Worm (Caenorhabditis elegans) whole organism, L2 larva: ENCODE data around the gene cest-13.
A peak's percentile ranks its signal among the peaks of the same experiment; 100 is the strongest.

Source experiments
- C34F6.9 ChIP-seq: fragments of 150-350 bp; optimal IDR thresholded peaks from 2 replicates; lab custom pipeline; 2014; ENCODE audit warnings: missing biosample characterization, missing genetic modification characterization
- R02D3.7 ChIP-seq: fragments of 150-350 bp; optimal IDR thresholded peaks from 2 replicates; lab custom pipeline; 2014; ENCODE audit warnings: missing biosample characterization, missing genetic modification characterization
- Y55F3AM.14 ChIP-seq: fragments of 200-800 bp; sonication (Bioruptor generic); optimal IDR thresholded peaks from 2 replicates; lab custom pipeline; 2018; ENCODE audit warnings: mild to moderate bottlenecking, missing genetic modification characterization, missing compliant biosample characterization
- ZK546.5 ChIP-seq: sonication (generic microtip); optimal IDR thresholded peaks from 2 replicates; lab custom pipeline; 2017; ENCODE audit warnings: missing biosample characterization, missing genetic modification characterization
- aly-2 ChIP-seq: fragments of 150-350 bp; optimal IDR thresholded peaks from 2 replicates; lab custom pipeline; 2014; ENCODE audit warnings: missing biosample characterization, missing genetic modification characterization
- ama-1 ChIP-seq: fragments of 150-350 bp; optimal IDR thresholded peaks from 2 replicates; lab custom pipeline; 2018; ENCODE audit warnings: inconsistent platforms
- blmp-1 ChIP-seq: sonication (generic microtip); optimal IDR thresholded peaks from 2 replicates; lab custom pipeline; 2017; ENCODE audit warnings: missing genetic modification characterization, mild to moderate bottlenecking, missing compliant biosample characterization, antibody characterized with exemption, moderate library complexity; ENCODE audit not compliant: insufficient read depth
- ceh-16 ChIP-seq: fragments of 150-350 bp; optimal IDR thresholded peaks from 2 replicates; lab custom pipeline; 2014; ENCODE audit warnings: missing biosample characterization, missing genetic modification characterization
- crh-2 ChIP-seq: sonication (generic microtip); optimal IDR thresholded peaks from 2 replicates; lab custom pipeline; 2017; ENCODE audit warnings: missing biosample characterization, missing genetic modification characterization
- egl-27 ChIP-seq: sonication (generic microtip); optimal IDR thresholded peaks from 3 replicates; lab custom pipeline; 2017; ENCODE audit warnings: missing biosample characterization, missing genetic modification reagents, missing genetic modification characterization
- elt-1 ChIP-seq: fragments of 150-350 bp; optimal IDR thresholded peaks from 2 replicates; lab custom pipeline; 2014; ENCODE audit warnings: missing biosample characterization, missing genetic modification characterization
- fos-1 ChIP-seq: fragments of 150-350 bp; optimal IDR thresholded peaks from 2 replicates; lab custom pipeline; 2014; ENCODE audit warnings: missing biosample characterization, missing genetic modification characterization
- lin-11 ChIP-seq: fragments of 150-350 bp; sonication (generic microtip); optimal IDR thresholded peaks from 2 replicates; lab custom pipeline; 2014; ENCODE audit warnings: missing biosample characterization, missing genetic modification characterization, inconsistent platforms, mixed read lengths
- lin-13 ChIP-seq: fragments of 150-350 bp; optimal IDR thresholded peaks from 2 replicates; lab custom pipeline; 2014; ENCODE audit warnings: missing biosample characterization, missing genetic modification reagents, missing genetic modification characterization
- lin-39 ChIP-seq: fragments of 150-350 bp; optimal IDR thresholded peaks from 2 replicates; lab custom pipeline; 2014; ENCODE audit warnings: missing biosample characterization, missing genetic modification reagents, missing genetic modification characterization
- lsy-2 ChIP-seq, 2 experiments: fragments of 150-350 bp in 1 of 2; sonication (generic microtip) in 1 of 2; optimal IDR thresholded peaks; 2 replicates each; lab custom pipeline; 2014 to 2017; ENCODE audit warnings: missing biosample characterization in 2 of 2, missing genetic modification characterization in 2 of 2
- mab-5 ChIP-seq: fragments of 150-350 bp; optimal IDR thresholded peaks from 2 replicates; lab custom pipeline; 2014; ENCODE audit warnings: missing biosample characterization, missing genetic modification characterization
- mbf-1 ChIP-seq: sonication (generic microtip); optimal IDR thresholded peaks from 2 replicates; lab custom pipeline; 2017; ENCODE audit warnings: missing biosample characterization, missing genetic modification characterization
- mdl-1 ChIP-seq, 2 experiments: fragments of 150-350 bp in 1 of 2; sonication (generic microtip) in 1 of 2; optimal IDR thresholded peaks; 2 replicates each; lab custom pipeline; 2017; ENCODE audit warnings: missing biosample characterization in 2 of 2, missing genetic modification characterization in 2 of 2
- nhr-10 ChIP-seq: sonication (generic microtip); optimal IDR thresholded peaks from 2 replicates; lab custom pipeline; 2017; ENCODE audit warnings: missing biosample characterization, missing genetic modification characterization
- nhr-11 ChIP-seq: fragments of 150-350 bp; optimal IDR thresholded peaks from 2 replicates; lab custom pipeline; 2014; ENCODE audit warnings: missing biosample characterization, missing genetic modification characterization
- nhr-129 ChIP-seq: fragments of 150-350 bp; optimal IDR thresholded peaks from 2 replicates; lab custom pipeline; 2014; ENCODE audit warnings: missing biosample characterization, missing genetic modification characterization
- nhr-21 ChIP-seq: fragments of 150-350 bp; optimal IDR thresholded peaks from 2 replicates; lab custom pipeline; 2014; ENCODE audit warnings: missing biosample characterization, missing genetic modification characterization
- nhr-237 ChIP-seq: fragments of 150-350 bp; optimal IDR thresholded peaks from 2 replicates; lab custom pipeline; 2014; ENCODE audit warnings: missing biosample characterization, missing genetic modification characterization
- nhr-25 ChIP-seq: fragments of 150-350 bp; sonication (generic microtip); optimal IDR thresholded peaks from 3 replicates; lab custom pipeline; 2014; ENCODE audit warnings: missing biosample characterization, missing genetic modification characterization
- nhr-6 ChIP-seq: fragments of 150-350 bp; optimal IDR thresholded peaks from 2 replicates; lab custom pipeline; 2014; ENCODE audit warnings: missing biosample characterization, missing genetic modification characterization
- nhr-77 ChIP-seq: fragments of 150-350 bp; optimal IDR thresholded peaks from 2 replicates; lab custom pipeline; 2014; ENCODE audit warnings: missing biosample characterization, missing genetic modification characterization
- peb-1 ChIP-seq: fragments of 150-350 bp; optimal IDR thresholded peaks from 2 replicates; lab custom pipeline; 2014; ENCODE audit warnings: missing biosample characterization, missing genetic modification characterization
- skn-1 ChIP-seq: sonication (generic microtip); optimal IDR thresholded peaks from 2 replicates; lab custom pipeline; 2017; ENCODE audit warnings: missing biosample characterization, missing genetic modification characterization
- sma-3 ChIP-seq: sonication (generic microtip); optimal IDR thresholded peaks from 2 replicates; lab custom pipeline; 2016; ENCODE audit warnings: missing genetic modification reagents, missing genetic modification characterization, missing compliant biosample characterization
- sma-9 ChIP-seq, 2 experiments: fragments of 150-350 bp in 1 of 2; sonication (generic microtip) in 1 of 2; optimal IDR thresholded peaks; 2 replicates each; lab custom pipeline; 2014 to 2016; ENCODE audit warnings: missing genetic modification characterization in 2 of 2, mild to moderate bottlenecking in 1 of 2, missing biosample characterization in 1 of 2, missing compliant biosample characterization in 1 of 2, missing genetic modification reagents in 1 of 2, moderate library complexity in 1 of 2
- unc-39 ChIP-seq: fragments of 150-350 bp; optimal IDR thresholded peaks from 2 replicates; lab custom pipeline; 2014; ENCODE audit warnings: missing biosample characterization, missing genetic modification characterization
- unc-55 ChIP-seq: fragments of 150-350 bp; sonication (generic microtip); optimal IDR thresholded peaks from 3 replicates; lab custom pipeline; 2014; ENCODE audit warnings: missing biosample characterization, missing genetic modification reagents, missing genetic modification characterization
- zag-1 ChIP-seq: fragments of 150-350 bp; optimal IDR thresholded peaks from 2 replicates; lab custom pipeline; 2014; ENCODE audit warnings: missing biosample characterization, missing genetic modification characterization
- ztf-11 ChIP-seq: sonication (generic microtip); optimal IDR thresholded peaks from 2 replicates; lab custom pipeline; 2017; ENCODE audit warnings: missing biosample characterization, missing genetic modification characterization
- ztf-4 ChIP-seq: fragments of 150-350 bp; optimal IDR thresholded peaks from 2 replicates; lab custom pipeline; 2014; ENCODE audit warnings: missing biosample characterization, missing genetic modification characterization

Gene cest-13

DNA sequence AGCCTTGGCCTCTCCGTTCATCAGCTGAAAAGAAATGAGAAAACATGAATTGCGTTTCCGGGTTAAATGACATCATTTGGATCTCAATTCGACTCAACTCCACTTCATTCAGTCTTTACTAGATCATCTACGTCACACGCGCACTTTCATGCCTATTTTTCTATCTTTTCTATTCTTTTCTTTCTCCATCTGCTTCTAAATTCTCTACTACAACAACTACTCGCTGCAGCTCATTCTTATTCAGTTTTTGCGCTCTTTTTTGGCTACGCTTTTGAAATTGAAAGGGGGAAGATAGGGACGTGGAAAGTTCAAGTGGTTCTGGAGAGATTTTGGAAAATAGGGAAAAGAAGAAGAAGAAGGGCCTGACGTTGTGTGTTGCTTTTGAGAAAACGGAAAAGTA, 8.5 kb downstream of the cest-13 start (continued):
- peak; percentile 95 for TF ChIP-seq unc-55 (GFP tag; lab: Kevin White, UChicago)

DNA sequence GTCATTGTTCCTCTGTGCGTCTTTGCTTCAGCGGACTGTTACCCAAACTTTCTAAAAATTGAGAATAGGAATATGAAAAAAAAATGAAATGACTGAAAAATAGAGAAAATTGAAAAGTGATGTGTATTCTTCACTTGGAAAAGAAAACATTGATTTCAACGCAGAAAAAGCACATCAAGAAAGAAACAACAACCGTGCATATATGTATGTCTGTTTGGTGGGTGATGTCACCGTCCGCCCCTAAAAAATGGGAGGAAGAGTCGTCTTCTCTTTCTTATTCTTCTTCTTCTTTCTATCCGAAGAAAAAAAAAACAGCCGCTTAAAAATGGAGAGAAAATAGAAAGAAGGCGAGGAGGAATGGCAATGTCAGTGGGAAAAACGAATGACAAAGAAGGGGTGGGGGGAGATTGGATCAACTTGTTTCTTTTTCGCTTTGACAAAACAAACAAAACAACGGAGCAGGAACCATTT, 10.5 kb downstream of the cest-13 start, which contains the start of gene nkb-3:
nkb-3 (minus strand) TSS at position 51 of the 471 bp plus-strand sequence.
- no peak for TF ChIP-seq nhr-11
- TF ChIP-seq unc-55 (GFP tag; lab: Kevin White, UChicago), result peak; percentile 34
- TF ChIP-seq nhr-77 (tag; lab: Kevin White, UChicago), result no peak
- peak; percentile 16 for TF ChIP-seq ama-1
- TF ChIP-seq aly-2 (tag; lab: Kevin White, UChicago), result no peak

DNA sequence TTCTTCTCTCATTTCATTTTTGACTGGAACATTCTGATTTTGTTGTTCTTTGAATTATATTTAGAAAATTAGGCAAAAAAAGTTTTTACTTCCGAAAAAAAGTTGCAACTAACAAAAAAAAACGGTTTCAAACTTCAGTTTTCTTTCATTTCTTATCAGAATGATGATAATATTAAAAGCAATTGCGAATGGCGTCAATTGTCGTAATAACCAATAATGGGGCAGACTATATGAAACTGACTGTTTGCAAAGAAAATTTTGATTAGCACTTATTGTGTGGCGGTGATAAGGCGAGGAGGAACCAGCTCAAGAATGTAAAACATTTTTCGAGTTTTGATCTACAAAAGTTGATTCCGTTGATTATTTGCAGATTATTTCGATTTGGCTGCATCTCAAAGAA, 12.7 kb downstream of the cest-13 start:
- no peak for TF ChIP-seq lsy-2 (tag; optimal IDR thresholded peaks at IDR 0.05; lab: Kevin White, UChicago)
- peak; percentile 48 for TF ChIP-seq crh-2 (tag; lab: Kevin White, UChicago)
- TF ChIP-seq elt-1, result no peak
- peak; percentile 41 for TF ChIP-seq sma-9 (GFP tag; optimal IDR thresholded peaks at IDR 0.05; lab: Kevin White, UChicago)
- no peak for TF ChIP-seq sma-9 (tag; optimal IDR thresholded peaks at IDR 0.05; lab: Kevin White, UChicago)
- TF ChIP-seq fos-1 (tag; lab: Kevin White, UChicago), result peak; percentile 78
- TF ChIP-seq skn-1 (tag; lab: Kevin White, UChicago), result peak; percentile 51
- no peak for TF ChIP-seq ztf-11
- no peak for TF ChIP-seq lin-39
- no peak for TF ChIP-seq lin-13

DNA sequence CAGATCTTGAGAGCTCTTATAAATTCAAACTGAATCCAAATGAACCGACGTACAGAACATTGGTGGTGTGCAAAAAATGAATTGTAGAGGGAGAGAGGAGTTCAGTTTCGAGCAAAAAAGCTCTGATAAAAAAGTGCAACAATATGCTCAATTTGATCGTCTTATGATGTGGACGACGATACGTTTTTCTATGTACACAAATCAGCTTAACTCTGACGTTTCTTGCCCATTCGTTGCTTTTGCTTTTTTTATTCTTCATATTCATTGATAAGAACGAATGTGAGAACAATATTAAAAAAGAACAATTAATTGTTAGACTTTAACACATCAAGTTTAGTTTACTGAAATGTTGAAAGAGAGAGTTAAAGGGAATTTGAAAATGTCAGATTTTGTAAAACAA, 14.1 kb downstream of the cest-13 start:
- TF ChIP-seq fos-1 (tag; lab: Kevin White, UChicago), result peak; percentile 50
- TF ChIP-seq nhr-237, result no peak
- peak; percentile 35 for TF ChIP-seq sma-9 (GFP tag; optimal IDR thresholded peaks at IDR 0.05; lab: Kevin White, UChicago)
- no peak for TF ChIP-seq sma-9 (tag; optimal IDR thresholded peaks at IDR 0.05; lab: Kevin White, UChicago)
- no peak for TF ChIP-seq zag-1 (tag; lab: Kevin White, UChicago)

ce11 chrX:13775508-13775907, 15.5 kb downstream of the cest-13 start:
- TF ChIP-seq ama-1 (peak; percentile 12), mdl-1 (tag; optimal IDR thresholded peaks at IDR 0.05; lab: Kevin White, UChicago) (no peak), ZK546.5 (tag; lab: Kevin White, UChicago) (no peak), nhr-10 (tag; lab: Kevin White, UChicago) (no peak), R02D3.7 (tag; lab: Kevin White, UChicago) (no peak)

- TF ChIP-seq mdl-1 (tag; optimal IDR thresholded peaks at IDR 0.05; lab: Kevin White, UChicago) (no peak), zag-1 (tag; lab: Kevin White, UChicago) (no peak), nhr-129 (peak; percentile 38), nhr-6 (no peak), mbf-1 (tag; lab: Kevin White, UChicago) (no peak), mab-5 (no peak), fos-1 (tag; lab: Kevin White, UChicago) (no peak), aly-2 (tag; lab: Kevin White, UChicago) (no peak), ceh-16 (no peak), nhr-77 (tag; lab: Kevin White, UChicago) (no peak), sma-9 (GFP tag; optimal IDR thresholded peaks at IDR 0.05; lab: Kevin White, UChicago) (peak; percentile 43), sma-9 (tag; optimal IDR thresholded peaks at IDR 0.05; lab: Kevin White, UChicago) (no peak), ztf-4 (tag; lab: Kevin White, UChicago) (no peak), lin-11 (no peak), Y55F3AM.14 (GFP tag; lab: Kevin White, UChicago) (no peak), crh-2 (tag; lab: Kevin White, UChicago) (no peak), nhr-21 (peak; percentile 1), sma-3 (GFP tag; lab: Kevin White, UChicago) (peak; percentile 62), ztf-11 (no peak), lin-39 (no peak), skn-1 (tag; lab: Kevin White, UChicago) (no peak), peb-1 (tag; lab: Kevin White, UChicago) (no peak), egl-27 (tag; lab: Kevin White, UChicago) (no peak), unc-39 (no peak), blmp-1 (tag; lab: Kevin White, UChicago) (no peak), lsy-2 (tag; optimal IDR thresholded peaks at IDR 0.05; lab: Kevin White, UChicago) (peak in 1 of 2 experiments; percentile 21), nhr-25 (tag; lab: Kevin White, UChicago) (no peak), C34F6.9 (tag; lab: Kevin White, UChicago) (no peak), nhr-237 (no peak)
Measured at ce11 chrX:13781445-13782073, 21.5 kb downstream of the cest-13 start.
